Fruit fly (Drosophila melanogaster) whole organism, embryonic: ENCODE results near the gene Tim17b1.

Source experiments
- Adf1 ChIP-seq: fragments of 200-800 bp; sonication (Bioruptor generic); IDR thresholded peaks from 2 replicates; pipeline ENCODE4 v1.3.6; 2022; ENCODE audit warnings: missing biosample characterization, missing genetic modification characterization
- Bdp1 ChIP-seq: fragments of 200-800 bp; sonication (Bioruptor generic); optimal IDR thresholded peaks from 3 replicates; lab custom pipeline; 2016; ENCODE audit warnings: missing biosample characterization, missing genetic modification characterization
- C15 ChIP-seq: fragments of 200-800 bp; sonication (Bioruptor generic); IDR thresholded peaks from 3 replicates; pipeline ENCODE4 v1.3.6; 2022; ENCODE audit warnings: missing biosample characterization, missing genetic modification characterization
- CG10979 ChIP-seq: fragments of 200-800 bp; sonication (Bioruptor generic); optimal IDR thresholded peaks from 2 replicates; lab custom pipeline; 2018; ENCODE audit warnings: missing biosample characterization, mild to moderate bottlenecking, missing genetic modification characterization, moderate library complexity
- CG12219 ChIP-seq: fragments of 200-800 bp; sonication (Bioruptor generic); optimal IDR thresholded peaks from 3 replicates; lab custom pipeline; 2018; ENCODE audit warnings: missing biosample characterization, mild to moderate bottlenecking, missing genetic modification characterization
- CG14667 ChIP-seq: fragments of 200-800 bp; sonication (Bioruptor generic); IDR thresholded peaks from 2 replicates; pipeline ENCODE4 v1.3.6; 2022; ENCODE audit warnings: missing biosample characterization, missing genetic modification characterization
- CG15696 ChIP-seq: fragments of 200-800 bp; sonication (Bioruptor generic); optimal IDR thresholded peaks from 2 replicates; lab custom pipeline; 2019; ENCODE audit warnings: missing biosample characterization, mild to moderate bottlenecking, missing genetic modification characterization, moderate library complexity
- CG17186 ChIP-seq: fragments of 200-800 bp; sonication (Bioruptor generic); optimal IDR thresholded peaks from 3 replicates; lab custom pipeline; 2017; ENCODE audit warnings: missing biosample characterization, missing genetic modification reagents, missing genetic modification characterization
- CG17328 ChIP-seq: fragments of 200-800 bp; sonication (Bioruptor generic); IDR thresholded peaks from 2 replicates; pipeline ENCODE4 v1.3.6; 2022; ENCODE audit warnings: missing biosample characterization, missing genetic modification characterization
- CG17568 ChIP-seq: fragments of 200-800 bp; sonication (Bioruptor generic); optimal IDR thresholded peaks from 2 replicates; lab custom pipeline; 2018; ENCODE audit warnings: missing biosample characterization, mild to moderate bottlenecking, missing genetic modification characterization, moderate library complexity
- CG17612 ChIP-seq: fragments of 200-800 bp; sonication (Bioruptor generic); IDR thresholded peaks from 2 replicates; pipeline ENCODE4 v1.3.6; 2022; ENCODE audit warnings: missing biosample characterization, missing genetic modification characterization
- CG18262 ChIP-seq: fragments of 200-800 bp; optimal IDR thresholded peaks from 3 replicates; lab custom pipeline; 2019; ENCODE audit warnings: missing biosample characterization, mild to moderate bottlenecking, missing genetic modification characterization, moderate library complexity
- CG30403 ChIP-seq: fragments of 200-800 bp; sonication (Bioruptor generic); optimal IDR thresholded peaks from 3 replicates; lab custom pipeline; 2016; ENCODE audit warnings: missing biosample characterization, missing genetic modification characterization
- CG34422 ChIP-seq: fragments of 200-800 bp; sonication (Bioruptor generic); IDR thresholded peaks from 3 replicates; pipeline ENCODE4 v1.3.6; 2022; ENCODE audit warnings: missing biosample characterization, missing genetic modification characterization
- CG3847 ChIP-seq: fragments of 200-800 bp; sonication (Bioruptor generic); IDR thresholded peaks from 2 replicates; pipeline ENCODE4 v1.3.6; 2022; ENCODE audit warnings: missing biosample characterization, missing genetic modification characterization
- CG3995 ChIP-seq: fragments of 200-800 bp; sonication (Bioruptor generic); optimal IDR thresholded peaks from 3 replicates; lab custom pipeline; 2016; ENCODE audit warnings: missing biosample characterization, missing genetic modification characterization
- CG4820 ChIP-seq: fragments of 200-800 bp; sonication (Bioruptor generic); optimal IDR thresholded peaks from 3 replicates; lab custom pipeline; 2016; ENCODE audit warnings: missing biosample characterization, missing genetic modification characterization
- CG6854 ChIP-seq: fragments of 200-800 bp; sonication (Bioruptor generic); optimal IDR thresholded peaks from 3 replicates; lab custom pipeline; 2017; ENCODE audit warnings: missing biosample characterization, mild to moderate bottlenecking, missing genetic modification characterization
- D19B ChIP-seq: fragments of 200-800 bp; sonication (Bioruptor generic); optimal IDR thresholded peaks from 2 replicates; lab custom pipeline; 2017; ENCODE audit warnings: missing biosample characterization, mild to moderate bottlenecking, missing genetic modification characterization
- Drgx ChIP-seq: fragments of 200-800 bp; sonication (Bioruptor generic); IDR thresholded peaks from 2 replicates; pipeline ENCODE4 v1.3.6; 2022; ENCODE audit warnings: missing biosample characterization, missing genetic modification characterization
- E2f2 ChIP-seq: fragments of 200-800 bp; sonication (Bioruptor generic); IDR thresholded peaks from 2 replicates; pipeline ENCODE4 v1.3.6; 2022; ENCODE audit warnings: missing biosample characterization, missing genetic modification characterization
- Eip74EF ChIP-seq, 2 experiments: fragments of 200-800 bp in 1 of 2; fragments of >200 bp in 1 of 2; sonication (Bioruptor generic) in 1 of 2; optimal IDR thresholded peaks; 2 replicates each; lab custom pipeline; 2017 to 2019; ENCODE audit warnings: missing biosample characterization in 2 of 2, missing genetic modification characterization in 2 of 2, mild to moderate bottlenecking in 1 of 2, moderate library complexity in 1 of 2
- Elba2 ChIP-seq: fragments of 200-800 bp; sonication (Bioruptor generic); optimal IDR thresholded peaks from 3 replicates; lab custom pipeline; 2016; ENCODE audit warnings: missing biosample characterization, missing genetic modification characterization
- Hr51 ChIP-seq, 2 experiments: fragments of 200-800 bp; sonication (Bioruptor generic); optimal IDR thresholded peaks; 2 replicates in 1 of 2; 3 replicates in 1 of 2; lab custom pipeline; 2016 to 2018; ENCODE audit warnings: missing biosample characterization in 2 of 2, missing genetic modification characterization in 2 of 2, mild to moderate bottlenecking in 1 of 2, moderate library complexity in 1 of 2
- Kr ChIP-seq: fragments of 200-800 bp; sonication (Bioruptor generic); optimal IDR thresholded peaks from 2 replicates; lab custom pipeline; 2017; ENCODE audit warnings: missing biosample characterization, mild to moderate bottlenecking, missing genetic modification characterization
- Lim3 ChIP-seq: fragments of 200-800 bp; sonication (Bioruptor generic); IDR thresholded peaks from 2 replicates; pipeline ENCODE4 v1.3.6; 2022; ENCODE audit warnings: missing biosample characterization, missing genetic modification characterization
- MTF-1 ChIP-seq: fragments of 200-800 bp; sonication (Bioruptor generic); optimal IDR thresholded peaks from 2 replicates; lab custom pipeline; 2018; ENCODE audit warnings: missing biosample characterization, mild to moderate bottlenecking, missing genetic modification characterization, borderline replicate concordance
- Max ChIP-seq: fragments of 200-800 bp; sonication (Bioruptor generic); optimal IDR thresholded peaks from 2 replicates; lab custom pipeline; 2016; ENCODE audit warnings: missing biosample characterization, mild to moderate bottlenecking, missing genetic modification characterization
- NFAT ChIP-seq: fragments of 200-800 bp; sonication (Bioruptor generic); IDR thresholded peaks from 2 replicates; pipeline ENCODE4 v1.3.6; 2022; ENCODE audit warnings: missing biosample characterization, missing genetic modification characterization
- Nf-YA ChIP-seq: fragments of 200-800 bp; sonication (Bioruptor generic); IDR thresholded peaks from 2 replicates; pipeline ENCODE4 v1.3.6; 2022; ENCODE audit warnings: missing biosample characterization, missing genetic modification characterization
- Opbp ChIP-seq: fragments of 200-800 bp; sonication (Bioruptor generic); IDR thresholded peaks from 3 replicates; pipeline ENCODE4 v1.3.6; 2022; ENCODE audit warnings: missing biosample characterization, missing genetic modification characterization; ENCODE audit not compliant: partially characterized antibody
- Sry-δ ChIP-seq: fragments of 200-800 bp; sonication (Bioruptor generic); optimal IDR thresholded peaks from 2 replicates; lab custom pipeline; 2016; ENCODE audit warnings: missing biosample characterization, missing genetic modification characterization
- cas ChIP-seq: fragments of 200-800 bp; sonication (Bioruptor generic); IDR thresholded peaks from 2 replicates; pipeline ENCODE4 v1.3.6; 2022; ENCODE audit warnings: missing biosample characterization, missing genetic modification characterization
- crol ChIP-seq: fragments of 200-800 bp; sonication (Bioruptor generic); IDR thresholded peaks from 2 replicates; pipeline ENCODE4 v1.3.6; 2022; ENCODE audit warnings: missing biosample characterization, missing genetic modification characterization
- dysf ChIP-seq: fragments of 200-800 bp; sonication (Bioruptor generic); IDR thresholded peaks from 3 replicates; pipeline ENCODE4 v1.3.6; 2022; ENCODE audit warnings: missing biosample characterization, missing genetic modification characterization
- kay ChIP-seq: fragments of 200-800 bp; sonication (Bioruptor generic); optimal IDR thresholded peaks from 2 replicates; lab custom pipeline; 2016; ENCODE audit warnings: missing biosample characterization, missing genetic modification characterization
- lab ChIP-seq: fragments of 200-800 bp; sonication (Bioruptor generic); optimal IDR thresholded peaks from 3 replicates; lab custom pipeline; 2017; ENCODE audit warnings: missing biosample characterization, missing genetic modification characterization, mild to moderate bottlenecking, moderate library complexity, missing genetic modification reagents
- maf-S ChIP-seq: fragments of 200-800 bp; sonication (Bioruptor generic); optimal IDR thresholded peaks from 2 replicates; lab custom pipeline; 2016; ENCODE audit warnings: missing biosample characterization, missing genetic modification characterization
- pfk ChIP-seq: fragments of 200-800 bp; sonication (Bioruptor generic); optimal IDR thresholded peaks from 2 replicates; lab custom pipeline; 2018; ENCODE audit warnings: missing biosample characterization, mild to moderate bottlenecking, missing genetic modification characterization, moderate library complexity
- prd ChIP-seq, 3 experiments: fragments of >200 bp in 2 of 3; fragments of 200-800 bp in 1 of 3; sonication (Bioruptor generic) in 1 of 3; optimal IDR thresholded peaks in 2 of 3; IDR thresholded peaks in 1 of 3; 2 replicates in 2 of 3; 3 replicates in 1 of 3; pipeline versions ENCODE4 v1.3.6 to Lab custom; 2017 to 2022; ENCODE audit warnings: missing biosample characterization in 1 of 3, missing genetic modification characterization in 1 of 3
- slbo ChIP-seq: fragments of 200-800 bp; sonication (Bioruptor generic); IDR thresholded peaks from 2 replicates; pipeline ENCODE4 v1.3.6; 2022; ENCODE audit warnings: missing biosample characterization, missing genetic modification characterization
- sqz ChIP-seq: fragments of 200-800 bp; sonication (Bioruptor generic); optimal IDR thresholded peaks from 3 replicates; lab custom pipeline; 2018; ENCODE audit warnings: missing biosample characterization, mild to moderate bottlenecking, missing genetic modification characterization
- stwl ChIP-seq: fragments of 200-800 bp; sonication (Bioruptor generic); optimal IDR thresholded peaks from 3 replicates; lab custom pipeline; 2018; ENCODE audit warnings: missing biosample characterization, mild to moderate bottlenecking, missing genetic modification characterization, moderate library complexity
- vnd ChIP-seq: fragments of 200-800 bp; sonication (Bioruptor generic); IDR thresholded peaks from 3 replicates; pipeline ENCODE4 v1.3.6; 2022; ENCODE audit warnings: missing biosample characterization, missing genetic modification characterization; ENCODE audit not compliant: partially characterized antibody
- vvl ChIP-seq: fragments of 200-800 bp; sonication (Bioruptor generic); IDR thresholded peaks from 2 replicates; pipeline ENCODE4 v1.3.6; 2022; ENCODE audit warnings: missing biosample characterization, missing genetic modification characterization
- z ChIP-seq: fragments of 200-800 bp; sonication (Bioruptor generic); IDR thresholded peaks from 3 replicates; pipeline ENCODE4 v1.3.6; 2022; ENCODE audit warnings: missing biosample characterization, missing genetic modification characterization

The Tim17b1 gene

DNA sequence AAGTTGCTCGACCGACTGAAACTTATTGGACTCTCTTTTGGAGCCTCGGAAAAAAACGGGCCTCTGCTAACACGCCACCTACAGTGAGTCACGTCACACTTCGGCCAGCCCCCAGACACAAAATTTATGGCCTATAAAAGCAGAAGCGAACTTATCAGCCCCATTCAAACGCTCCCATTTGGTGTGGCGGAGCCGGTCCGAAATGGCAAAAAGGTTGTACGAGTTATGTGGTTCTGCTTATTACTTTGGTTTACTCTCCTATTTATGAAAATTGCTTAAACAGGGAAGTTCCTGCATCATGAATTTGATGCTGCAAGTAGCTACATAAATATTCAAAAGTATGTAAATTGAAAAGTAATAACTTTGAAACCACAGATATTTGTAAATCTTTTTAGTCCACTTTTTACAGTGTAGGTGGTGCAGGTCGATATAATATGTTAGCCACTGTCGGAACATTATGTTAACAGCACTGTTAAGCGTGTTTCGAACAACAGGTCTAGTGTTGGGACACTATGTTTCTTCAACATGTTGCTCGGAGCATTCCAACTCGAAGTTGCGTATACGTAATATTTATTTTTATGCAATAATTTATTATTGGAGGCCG is 16.5 kb upstream of the Tim17b1 start (continued):
- no peak for TF ChIP-seq z (GFP tag; lab: Robert Waterston, UW)
- TF ChIP-seq CG4820 (GFP tag; lab: Kevin White, UChicago) = peak; percentile 86
- TF ChIP-seq CG10979 (tag; lab: Kevin White, UChicago) = peak; percentile 90
- peak; percentile 84 for TF ChIP-seq CG3847
- TF ChIP-seq Hr51 (GFP tag; optimal IDR thresholded peaks at IDR 0.05; lab: Kevin White, UChicago) = peak; percentile 86 to 95
- peak; percentile 54 for TF ChIP-seq CG15696
- peak; percentile 93 for TF ChIP-seq CG18262 (tag; lab: Kevin White, UChicago)
- TF ChIP-seq vnd = no peak
- peak; percentile 67 for TF ChIP-seq CG17186 (GFP tag; lab: Kevin White, UChicago)
- peak; percentile 77 for TF ChIP-seq Bdp1
- peak; percentile 67 for TF ChIP-seq CG17612 (GFP tag; lab: Robert Waterston, UW)
- peak; percentile 71; the same call in 1 of the 2 replicates for TF ChIP-seq CG17328
- TF ChIP-seq CG3995 (GFP tag; lab: Kevin White, UChicago) = peak; percentile 65
- TF ChIP-seq CG6854 (GFP tag; lab: Kevin White, UChicago) = peak; percentile 91
- peak; percentile 90 for TF ChIP-seq CG12219 (GFP tag; lab: Kevin White, UChicago)
- peak; percentile 60 for TF ChIP-seq Sry-δ
- peak; percentile 92 for TF ChIP-seq kay (GFP tag; lab: Kevin White, UChicago)
- peak; percentile 85 for TF ChIP-seq D19B (GFP tag; lab: Kevin White, UChicago)
- peak; percentile 66; the same call in 1 of the 2 replicates for TF ChIP-seq CG14667
- TF ChIP-seq Lim3 (GFP tag; lab: Robert Waterston, UW) = no peak

DNA sequence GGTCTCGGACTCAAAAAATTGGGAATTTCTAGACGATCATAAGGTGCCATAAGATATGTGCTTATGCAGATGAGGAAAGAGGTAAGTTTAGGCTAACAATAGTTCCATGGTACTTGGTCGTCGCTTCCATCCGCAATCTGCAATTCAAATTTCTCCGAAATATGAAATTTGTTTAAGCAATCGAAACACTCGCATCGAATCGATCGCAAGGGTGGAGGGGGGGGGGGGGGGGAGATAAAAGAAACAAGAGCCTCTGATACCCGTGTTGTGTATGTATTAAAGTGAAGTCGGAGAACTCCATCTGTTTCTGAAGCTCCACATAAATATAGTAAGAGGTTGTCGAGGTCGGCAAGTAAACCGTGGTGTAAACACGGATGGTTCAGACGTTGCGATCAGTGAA is 14.0 kb upstream of the Tim17b1 start:
- TF ChIP-seq crol (GFP tag; lab: Robert Waterston, UW) = peak; percentile 76
- peak; percentile 53; the same call in 1 of the 2 replicates for TF ChIP-seq vvl (GFP tag; lab: Robert Waterston, UW)
- no peak for TF ChIP-seq Elba2 (GFP tag; lab: Kevin White, UChicago)

DNA sequence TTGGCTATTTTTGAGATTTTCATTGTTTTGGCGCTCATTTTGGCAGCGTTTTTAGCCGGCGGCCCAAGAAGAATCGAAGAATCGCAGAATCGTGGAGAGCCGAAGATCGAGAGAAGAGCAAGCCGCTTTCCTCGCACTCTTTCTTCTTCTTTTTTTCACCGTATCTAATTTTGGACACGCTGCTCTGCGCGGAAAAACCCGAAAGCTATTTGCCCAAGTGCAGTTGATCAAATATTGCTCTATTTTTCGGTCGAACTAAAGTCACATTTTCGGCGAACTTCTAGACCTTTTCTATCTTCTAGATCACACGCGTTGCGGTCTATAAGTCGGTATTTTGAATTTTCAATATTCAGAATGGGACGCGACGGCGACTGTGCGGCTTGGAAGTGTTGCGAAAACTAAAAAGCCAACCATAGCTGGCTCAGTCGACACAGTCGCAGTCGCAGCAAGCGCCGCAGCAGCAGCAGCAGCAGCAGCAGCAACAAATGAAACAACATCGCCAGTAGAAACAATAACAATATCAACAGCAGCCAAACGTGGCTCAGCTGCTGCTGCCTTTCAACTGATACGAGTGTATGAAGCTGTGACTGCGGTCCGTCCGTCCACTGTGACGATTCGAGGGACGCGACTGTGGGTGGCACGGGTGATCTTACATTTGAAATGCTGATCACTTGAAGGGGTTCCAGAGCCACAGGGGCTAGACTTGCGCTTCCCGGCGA is 12.9 kb upstream of the Tim17b1 start:
- TF ChIP-seq Max (GFP tag; lab: Kevin White, UChicago) (peak; percentile 10), CG30403 (GFP tag; lab: Kevin White, UChicago) (no peak), E2f2 (peak; percentile 13; the same call in 1 of the 2 replicates), Eip74EF (GFP tag; optimal IDR thresholded peaks at IDR 0.05; lab: Kevin White, UChicago) (no peak), prd (optimal IDR thresholded peaks at IDR 0.05; lab: Kevin White, UChicago) (no peak), prd (GFP tag; IDR thresholded peaks at IDR 0.05; lab: Robert Waterston, UW) (0 out of 3 replicates have a peak, but pooled peaks have one; percentile 4), maf-S (GFP tag; lab: Kevin White, UChicago) (no peak), cas (GFP tag; lab: Robert Waterston, UW) (no peak), Kr (GFP tag; lab: Kevin White, UChicago) (no peak), C15 (no peak), lab (GFP tag; lab: Kevin White, UChicago) (peak; percentile 35), slbo (peak; percentile 6; the same call in 1 of the 2 replicates), CG34422 (GFP tag; lab: Robert Waterston, UW) (0 out of 3 replicates have a peak, but pooled peaks have one; percentile 25), sqz (GFP tag; lab: Kevin White, UChicago) (no peak), pfk (GFP tag; lab: Kevin White, UChicago) (no peak), Drgx (GFP tag; lab: Robert Waterston, UW) (0 out of 2 replicates have a peak, but pooled peaks have one; percentile 17), Opbp (GFP tag; lab: Robert Waterston, UW) (no peak), Adf1 (GFP tag; lab: Robert Waterston, UW) (peak; percentile 96), NFAT (GFP tag; lab: Robert Waterston, UW) (peak; percentile 58; the same call in 1 of the 2 replicates), MTF-1 (no peak), dysf (GFP tag; lab: Robert Waterston, UW) (0 out of 3 replicates have a peak, but pooled peaks have one; percentile 37), CG17568 (GFP tag; lab: Kevin White, UChicago) (peak; percentile 26), stwl (tag; lab: Kevin White, UChicago) (no peak), Nf-YA (GFP tag; lab: Robert Waterston, UW) (0 out of 2 replicates have a peak, but pooled peaks have one; percentile 7)
